Fruit fly (Drosophila melanogaster) whole organism, embryonic: ENCODE data around the gene Tsr1.

Experiments used
- CG13894 ChIP-seq: fragments of 200-800 bp; sonication (Bioruptor generic); optimal IDR thresholded peaks from 3 replicates; lab custom pipeline; 2018; ENCODE audit warnings: missing biosample characterization, mild to moderate bottlenecking, missing genetic modification characterization, moderate library complexity
- CG17385 ChIP-seq: fragments of 200-800 bp; sonication (Bioruptor generic); optimal IDR thresholded peaks from 3 replicates; lab custom pipeline; 2018; ENCODE audit warnings: missing biosample characterization, mild to moderate bottlenecking, missing genetic modification characterization
- bab2 ChIP-seq: fragments of 200-800 bp; sonication (Bioruptor generic); optimal IDR thresholded peaks from 2 replicates; lab custom pipeline; 2016; ENCODE audit warnings: missing biosample characterization, missing genetic modification characterization
- gsb ChIP-seq: fragments of 200-800 bp; sonication (Bioruptor generic); IDR thresholded peaks from 2 replicates; pipeline ENCODE4 v1.3.6; 2022; ENCODE audit warnings: missing biosample characterization, missing genetic modification characterization

DNA sequence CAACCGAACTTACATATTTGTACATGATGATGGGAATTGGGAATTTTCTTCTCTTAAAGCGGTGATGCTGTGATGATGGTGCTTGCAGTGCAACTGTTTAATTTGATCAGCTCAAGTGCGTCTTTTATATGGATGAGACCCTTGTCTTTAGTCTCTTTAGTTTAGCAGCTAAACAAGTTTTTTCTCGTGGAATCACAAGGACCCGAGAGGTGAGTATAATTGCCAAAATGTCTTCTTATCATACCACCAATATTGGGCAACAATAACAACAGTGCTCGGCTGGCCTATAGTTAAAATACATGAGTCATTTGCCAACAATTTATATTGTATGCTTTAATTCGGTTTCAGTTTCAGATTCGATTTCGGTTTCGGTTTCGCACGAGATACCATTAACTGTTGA is 37.3 kb upstream of the Tsr1 start, which contains the start of gene Edg78E:
- no peak for TF ChIP-seq bab2
- TF ChIP-seq CG13894 (tag; lab: Kevin White, UChicago): no peak
- no peak for TF ChIP-seq CG17385
- TF ChIP-seq gsb (GFP tag; lab: Robert Waterston, UW): no peak
